Fruit fly (Drosophila melanogaster): ENCODE measurements around the gene RecQ5.

The RecQ5 gene

dm6 chr3L:14599503-14599902 is 32.4 kb downstream of the RecQ5 start, which contains the start of gene HGTX (continued):
- TF ChIP-seq crc (GFP tag; optimal IDR thresholded peaks at IDR 0.05) (no peak), CG15479 (GFP tag; optimal IDR thresholded peaks at IDR 0.05) (peak; percentile 30), ap (GFP tag; IDR thresholded peaks at IDR 0.05) (no peak), Sry-δ (GFP tag; optimal IDR thresholded peaks at IDR 0.05) (no peak), HLHmδ (GFP tag; optimal IDR thresholded peaks at IDR 0.05) (no peak), Med (GFP tag) (peak; percentile 37), Nf-YB (GFP tag; optimal IDR thresholded peaks at IDR 0.05) (peak; percentile 93), schlank (tag; optimal IDR thresholded peaks at IDR 0.05) (no peak), CG16813 (GFP tag; IDR thresholded peaks at IDR 0.05; ENCODE audit: partially characterized antibody) (no peak), ato (GFP tag; IDR thresholded peaks at IDR 0.05; ENCODE audit: partially characterized antibody) (no peak), pfk (GFP tag; optimal IDR thresholded peaks at IDR 0.05) (peak; percentile 99), CG30403 (GFP tag; optimal IDR thresholded peaks at IDR 0.05) (no peak), HLH3B (GFP tag; IDR thresholded peaks at IDR 0.05) (no peak), CG4730 (GFP tag; IDR thresholded peaks at IDR 0.05) (no peak), Atf3 (GFP tag; optimal IDR thresholded peaks at IDR 0.05) (no peak), CG11247 (GFP tag; IDR thresholded peaks at IDR 0.05) (no peak), ro (GFP tag; IDR thresholded peaks at IDR 0.05) (no peak), zf30C (GFP tag; optimal IDR thresholded peaks at IDR 0.05) (peak; percentile 0), da (GFP tag; optimal IDR thresholded peaks at IDR 0.05) (no peak), dimm (GFP tag; IDR thresholded peaks at IDR 0.05) (no peak), hkb (optimal IDR thresholded peaks at IDR 0.05) (peak; percentile 37), hkb (GFP tag; IDR thresholded peaks at IDR 0.05) (no peak), chn (GFP tag; optimal IDR thresholded peaks at IDR 0.05) (no peak), kah (GFP tag; optimal IDR thresholded peaks at IDR 0.05) (no peak), prd (optimal IDR thresholded peaks at IDR 0.05) (no peak), prd (GFP tag; IDR thresholded peaks at IDR 0.05) (no peak), cg (GFP tag; optimal IDR thresholded peaks at IDR 0.05) (peak; percentile 49), CG12744 (GFP tag; optimal IDR thresholded peaks at IDR 0.05) (no peak), chif (GFP tag; optimal IDR thresholded peaks at IDR 0.05) (no peak), ken (GFP tag; IDR thresholded peaks at IDR 0.05) (no peak), insv (GFP tag; optimal IDR thresholded peaks at IDR 0.05) (peak in 1 of 2 experiments; percentile 76), z (GFP tag; IDR thresholded peaks at IDR 0.05) (peak; percentile 98), CG2712 (tag; optimal IDR thresholded peaks at IDR 0.05) (peak; percentile 25), CG1603 (tag; optimal IDR thresholded peaks at IDR 0.05) (peak; percentile 16), CG6272 (GFP tag; IDR thresholded peaks at IDR 0.05) (no peak), CG12071 (GFP tag; optimal IDR thresholded peaks at IDR 0.05) (no peak), CG3065 (GFP tag; optimal IDR thresholded peaks at IDR 0.05) (peak; percentile 11), Poxn (GFP tag; IDR thresholded peaks at IDR 0.05) (no peak), CG3838 (GFP tag; optimal IDR thresholded peaks at IDR 0.05) (no peak), MTF-1 (GFP tag; optimal IDR thresholded peaks at IDR 0.05; ENCODE audit: borderline replicate concordance) (no peak), pum (GFP tag; optimal IDR thresholded peaks at IDR 0.05) (no peak), NFAT (GFP tag; IDR thresholded peaks at IDR 0.05) (no peak), CG11560 (tag; IDR thresholded peaks at IDR 0.05) (no peak), CG6689 (GFP tag; IDR thresholded peaks at IDR 0.05) (no peak), CG6854 (GFP tag; optimal IDR thresholded peaks at IDR 0.05) (no peak), stc (GFP tag; IDR thresholded peaks at IDR 0.05) (no peak), NC2α (GFP tag; optimal IDR thresholded peaks at IDR 0.05) (no peak), CG10321 (GFP tag; IDR thresholded peaks at IDR 0.05) (peak; percentile 89), Jarid2 (GFP tag; optimal IDR thresholded peaks at IDR 0.05) (peak; percentile 68), caup (GFP tag; optimal IDR thresholded peaks at IDR 0.05; ENCODE audit: severe bottlenecking) (no peak), ash1 (GFP tag; optimal IDR thresholded peaks at IDR 0.05) (no peak), Lpt (GFP tag; optimal IDR thresholded peaks at IDR 0.05) (no peak), Deaf1 (tag; optimal IDR thresholded peaks at IDR 0.05) (peak; percentile 43)
